Worm (Caenorhabditis elegans) whole organism, mixed stage, embryonic: ENCODE data around the gene ubxn-5.

Experiments
- lsy-2 ChIP-seq: fragments of 150-350 bp; optimal IDR thresholded peaks from 2 replicates; lab custom pipeline; 2014; ENCODE audit warnings: missing biosample characterization, missing genetic modification characterization
- nhr-237 ChIP-seq: fragments of 150-350 bp; optimal IDR thresholded peaks from 2 replicates; lab custom pipeline; 2014; ENCODE audit warnings: missing biosample characterization, missing genetic modification characterization
- sem-2 ChIP-seq: fragments of 200-800 bp; sonication (Bioruptor generic); optimal IDR thresholded peaks from 2 replicates; lab custom pipeline; 2018; ENCODE audit warnings: mild to moderate bottlenecking, missing genetic modification characterization, missing compliant biosample characterization
- unc-62 ChIP-seq: fragments of 150-350 bp; optimal IDR thresholded peaks from 2 replicates; lab custom pipeline; 2014; ENCODE audit warnings: missing biosample characterization, missing genetic modification reagents, missing genetic modification characterization

DNA sequence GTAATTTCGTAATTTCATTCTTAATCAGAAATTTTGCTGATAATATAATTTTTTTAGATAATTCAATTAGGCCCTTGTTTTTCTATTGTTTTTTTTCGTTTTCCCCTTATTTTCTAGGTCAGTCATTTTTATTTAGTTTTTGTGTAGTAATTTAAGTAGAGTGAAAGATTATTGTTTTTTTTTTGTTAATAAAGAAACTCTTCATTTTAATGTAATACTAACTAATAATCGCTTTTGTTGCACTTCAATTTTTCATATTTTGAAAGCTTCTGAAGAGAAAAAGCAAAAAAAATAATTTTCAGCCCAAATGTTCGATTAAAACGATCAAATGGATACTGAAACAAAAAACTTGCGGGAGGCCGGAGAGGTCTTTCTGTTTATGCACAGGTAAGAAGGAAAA, 16.7 kb upstream of the ubxn-5 start, which contains the start of gene F54B3.1:
- TF ChIP-seq unc-62 (GFP tag; lab: Kevin White, UChicago) = no peak
- TF ChIP-seq sem-2 (GFP tag; lab: Kevin White, UChicago) = no peak
- no peak for TF ChIP-seq lsy-2
- TF ChIP-seq nhr-237 (tag; lab: Kevin White, UChicago) = no peak
